Worm (Caenorhabditis elegans) whole organism, L1 larva: Measurements from ENCODE around the gene oac-11.

Source experiments
- C34B4.2 ChIP-seq: sonication (generic microtip); optimal IDR thresholded peaks from 2 replicates; lab custom pipeline; 2017; ENCODE audit warnings: mild to moderate bottlenecking, missing genetic modification characterization, missing compliant biosample characterization
- F16B12.6 ChIP-seq: fragments of 150-350 bp; optimal IDR thresholded peaks from 2 replicates; lab custom pipeline; 2014; ENCODE audit warnings: missing biosample characterization, missing genetic modification characterization
- aly-2 ChIP-seq: fragments of 150-350 bp; optimal IDR thresholded peaks from 2 replicates; lab custom pipeline; 2014; ENCODE audit warnings: missing biosample characterization, missing genetic modification characterization
- blmp-1 ChIP-seq: fragments of 150-350 bp; optimal IDR thresholded peaks from 2 replicates; lab custom pipeline; 2014; ENCODE audit warnings: missing biosample characterization, missing genetic modification characterization
- ceh-63 ChIP-seq: fragments of 200-800 bp; sonication (Bioruptor generic); optimal IDR thresholded peaks from 2 replicates; lab custom pipeline; 2018; ENCODE audit warnings: mild to moderate bottlenecking, missing genetic modification characterization, missing compliant biosample characterization
- ceh-8 ChIP-seq: fragments of 200-800 bp; sonication (Bioruptor generic); optimal IDR thresholded peaks from 2 replicates; lab custom pipeline; 2018; ENCODE audit warnings: mild to moderate bottlenecking, missing genetic modification characterization, moderate library complexity, missing compliant biosample characterization
- dpl-1 ChIP-seq, 3 experiments: fragments of 150-350 bp in 2 of 3; sonication (generic microtip) in 1 of 3; optimal IDR thresholded peaks; 2 replicates each; lab custom pipeline; 2014 to 2017; ENCODE audit warnings: missing biosample characterization in 3 of 3, missing genetic modification characterization in 3 of 3, missing genetic modification reagents in 3 of 3
- dsc-1 ChIP-seq: sonication (generic microtip); optimal IDR thresholded peaks from 2 replicates; lab custom pipeline; 2016; ENCODE audit warnings: mild to moderate bottlenecking, missing genetic modification characterization, missing compliant biosample characterization
- efl-1 ChIP-seq, 4 experiments: fragments of 150-350 bp; optimal IDR thresholded peaks in 3 of 4; peaks in 1 of 4; 1 replicate in 1 of 4; 2 replicates in 3 of 4; lab custom pipeline; 2014; ENCODE audit warnings: missing biosample characterization in 2 of 4, missing genetic modification characterization in 2 of 4, missing genetic modification reagents in 2 of 4
- egl-13 ChIP-seq: sonication (generic microtip); optimal IDR thresholded peaks from 2 replicates; lab custom pipeline; 2016; ENCODE audit warnings: missing genotype, missing genetic modification reagents, missing genetic modification characterization, missing compliant biosample characterization
- ets-5 ChIP-seq: fragments of 200-800 bp; sonication (Bioruptor generic); IDR thresholded peaks from 2 replicates; pipeline ENCODE4 v1.3.6; 2022; ENCODE audit warnings: missing genetic modification characterization, missing compliant biosample characterization
- fkh-8 ChIP-seq: sonication (generic microtip); optimal IDR thresholded peaks from 2 replicates; lab custom pipeline; 2016; ENCODE audit warnings: mild to moderate bottlenecking, missing genetic modification characterization, missing compliant biosample characterization
- grh-1 ChIP-seq: fragments of 200-800 bp; sonication (Bioruptor generic); IDR thresholded peaks from 2 replicates; pipeline ENCODE4 v1.3.6; 2022; ENCODE audit warnings: missing genetic modification reagents, missing genetic modification characterization, missing compliant biosample characterization
- isw-1 ChIP-seq: fragments of 200-800 bp; sonication (Bioruptor generic); IDR thresholded peaks from 2 replicates; pipeline ENCODE4 v1.3.6; 2022; ENCODE audit warnings: missing genetic modification characterization, missing compliant biosample characterization
- jun-1 ChIP-seq: fragments of 150-350 bp; optimal IDR thresholded peaks from 2 replicates; lab custom pipeline; 2014; ENCODE audit warnings: missing biosample characterization, missing genetic modification reagents, missing genetic modification characterization
- lin-14 ChIP-seq: fragments of 200-800 bp; sonication (Bioruptor generic); optimal IDR thresholded peaks from 2 replicates; lab custom pipeline; 2018; ENCODE audit warnings: mild to moderate bottlenecking, missing genetic modification characterization, moderate library complexity, missing compliant biosample characterization
- lin-35 ChIP-seq, 2 experiments: fragments of 150-350 bp; optimal IDR thresholded peaks; 2 replicates each; lab custom pipeline; 2014; ENCODE audit warnings: missing biosample characterization in 2 of 2, missing genetic modification characterization in 2 of 2, missing genetic modification reagents in 2 of 2
- lsy-2 ChIP-seq, 2 experiments: fragments of 150-350 bp; optimal IDR thresholded peaks; 2 replicates each; lab custom pipeline; 2014; ENCODE audit warnings: missing biosample characterization in 2 of 2, missing genetic modification characterization in 2 of 2
- mep-1 ChIP-seq: fragments of 150-350 bp; optimal IDR thresholded peaks from 2 replicates; lab custom pipeline; 2014; ENCODE audit warnings: missing biosample characterization, missing genetic modification characterization
- nhr-12 ChIP-seq: sonication (generic microtip); optimal IDR thresholded peaks from 2 replicates; lab custom pipeline; 2017; ENCODE audit warnings: missing biosample characterization, missing genetic modification characterization
- nhr-19 ChIP-seq: fragments of 200-800 bp; sonication (Bioruptor generic); conservative IDR thresholded peaks from 2 replicates; pipeline ENCODE4 v1.3.6; 2022; ENCODE audit warnings: missing genetic modification characterization, missing compliant biosample characterization
- nhr-20 ChIP-seq: sonication (generic microtip); optimal IDR thresholded peaks from 2 replicates; lab custom pipeline; 2016; ENCODE audit warnings: mild to moderate bottlenecking, missing genetic modification characterization, missing compliant biosample characterization
- nhr-47 ChIP-seq: sonication (generic microtip); optimal IDR thresholded peaks from 2 replicates; lab custom pipeline; 2016; ENCODE audit warnings: mild to moderate bottlenecking, missing genetic modification characterization, moderate library complexity, missing compliant biosample characterization
- nhr-71 ChIP-seq: sonication (generic microtip); optimal IDR thresholded peaks from 2 replicates; lab custom pipeline; 2016; ENCODE audit warnings: mild to moderate bottlenecking, missing genetic modification characterization, moderate library complexity, missing compliant biosample characterization
- nhr-85 ChIP-seq: sonication (generic microtip); peaks from one replicate; lab custom pipeline; 2016; ENCODE audit warnings: missing genetic modification characterization, inconsistent platforms, missing compliant biosample characterization
- nhr-90 ChIP-seq: sonication (generic microtip); optimal IDR thresholded peaks from 2 replicates; lab custom pipeline; 2016; ENCODE audit warnings: mild to moderate bottlenecking, missing genetic modification characterization, missing compliant biosample characterization; ENCODE audit not compliant: poor library complexity
- pag-3 ChIP-seq: sonication (generic microtip); optimal IDR thresholded peaks from 2 replicates; lab custom pipeline; 2017; ENCODE audit warnings: missing genetic modification characterization, mild to moderate bottlenecking, missing compliant biosample characterization, antibody characterized with exemption, borderline replicate concordance; ENCODE audit not compliant: insufficient read depth
- pqm-1 ChIP-seq: sonication (generic microtip); optimal IDR thresholded peaks from 3 replicates; lab custom pipeline; 2017; ENCODE audit warnings: missing biosample characterization, missing genetic modification characterization
- rnt-1 ChIP-seq: sonication (generic microtip); optimal IDR thresholded peaks from 2 replicates; lab custom pipeline; 2016; ENCODE audit warnings: mild to moderate bottlenecking, missing genetic modification characterization, moderate library complexity, missing compliant biosample characterization
- snu-23 ChIP-seq: sonication (generic microtip); optimal IDR thresholded peaks from 2 replicates; lab custom pipeline; 2016; ENCODE audit warnings: missing genetic modification characterization, missing compliant biosample characterization
- sox-4 ChIP-seq: sonication (generic microtip); optimal IDR thresholded peaks from 2 replicates; lab custom pipeline; 2016; ENCODE audit warnings: missing genetic modification characterization, missing compliant biosample characterization
- swsn-7 ChIP-seq: sonication (generic microtip); optimal IDR thresholded peaks from 2 replicates; lab custom pipeline; 2016; ENCODE audit warnings: missing genetic modification characterization, missing compliant biosample characterization
- tbx-2 ChIP-seq: sonication (generic microtip); optimal IDR thresholded peaks from 2 replicates; lab custom pipeline; 2016; ENCODE audit warnings: missing genetic modification characterization, missing compliant biosample characterization
- unc-62 ChIP-seq: fragments of 150-350 bp; optimal IDR thresholded peaks from 2 replicates; lab custom pipeline; 2014; ENCODE audit warnings: missing biosample characterization, missing genetic modification reagents, missing genetic modification characterization
- unc-86 ChIP-seq: sonication (generic microtip); optimal IDR thresholded peaks from 2 replicates; lab custom pipeline; 2016; ENCODE audit warnings: missing genetic modification characterization, missing compliant biosample characterization
- xbp-1 ChIP-seq: sonication (generic microtip); optimal IDR thresholded peaks from 2 replicates; lab custom pipeline; 2016; ENCODE audit warnings: missing genetic modification characterization, missing compliant biosample characterization
- ztf-11 ChIP-seq, 2 experiments: sonication (generic microtip); optimal IDR thresholded peaks; 2 replicates each; lab custom pipeline; 2016 to 2017; ENCODE audit warnings: missing genetic modification characterization in 2 of 2, missing biosample characterization in 1 of 2, missing compliant biosample characterization in 1 of 2

Gene oac-11

ce11 chrII:3832383-3832782 is 28.3 kb downstream of the oac-11 start, which contains the start of gene F54D10.9:
TSS of gene F54D10.9 (minus strand) at chrII:3832483.
- no peak for TF ChIP-seq nhr-71
- no peak for TF ChIP-seq ceh-63
- peak; percentile 26 for TF ChIP-seq blmp-1 (tag; lab: Kevin White, UChicago)

DNA sequence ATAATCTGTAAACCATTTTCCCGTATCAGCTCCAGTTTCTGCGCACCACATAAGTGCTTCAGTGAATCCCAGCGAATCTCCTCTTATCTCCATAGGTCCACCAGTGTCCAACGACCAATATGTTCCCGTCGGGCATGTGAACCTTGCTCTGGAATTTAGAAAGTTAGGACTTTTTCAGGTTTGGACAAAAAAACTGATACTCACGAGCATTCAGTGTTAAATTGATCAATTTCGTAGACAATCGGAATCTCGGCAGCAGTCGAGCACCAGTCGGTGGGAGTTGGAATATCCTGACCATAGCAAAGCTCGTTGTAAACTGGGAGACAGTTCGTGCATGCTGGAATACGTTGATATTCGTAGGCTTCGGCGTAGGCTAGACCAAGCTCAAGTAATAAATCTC is 31.1 kb downstream of the oac-11 start:
- TF ChIP-seq xbp-1 (tag; lab: Kevin White, UChicago) (no peak), ztf-11 (tag; optimal IDR thresholded peaks at IDR 0.05; lab: Kevin White, UChicago) (no peak), nhr-12 (tag; lab: Kevin White, UChicago) (no peak), grh-1 (GFP tag; lab: Robert Waterston, UW) (no peak), ets-5 (no peak), pqm-1 (no peak), aly-2 (no peak), nhr-90 (tag; lab: Kevin White, UChicago) (no peak), sox-4 (no peak), ceh-8 (GFP tag; lab: Kevin White, UChicago) (no peak), pag-3 (tag; lab: Kevin White, UChicago) (no peak)

DNA sequence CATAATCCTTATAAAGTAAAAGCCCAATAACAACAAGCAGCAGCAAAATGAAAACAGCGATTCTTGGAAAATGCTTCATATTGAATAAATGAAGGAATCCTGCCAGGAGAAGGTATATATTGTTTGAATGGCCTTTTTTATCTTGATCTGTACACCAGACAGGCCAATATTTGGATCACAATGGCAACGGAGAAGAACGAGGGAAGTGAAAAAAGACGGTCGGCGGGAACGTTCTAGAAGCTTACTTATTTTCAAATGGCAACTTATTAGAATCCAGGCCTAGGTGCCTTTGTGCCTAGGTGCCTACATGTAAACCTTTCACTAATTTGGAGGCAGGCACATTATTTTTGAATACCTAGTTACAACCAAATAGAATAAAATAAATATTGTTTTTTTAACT is 32.9 kb downstream of the oac-11 start, which contains the start of gene F54D10.8:
TSS of gene F54D10.8 (minus strand) at position 101 of the 400 bp plus-strand sequence.
- TF ChIP-seq unc-62 (GFP tag; lab: Kevin White, UChicago) (no peak), nhr-47 (tag; lab: Kevin White, UChicago) (no peak), C34B4.2 (tag; lab: Kevin White, UChicago) (no peak), jun-1 (tag; lab: Kevin White, UChicago) (no peak)
- TF ChIP-seq, all 84 proteins: peak for 0

DNA sequence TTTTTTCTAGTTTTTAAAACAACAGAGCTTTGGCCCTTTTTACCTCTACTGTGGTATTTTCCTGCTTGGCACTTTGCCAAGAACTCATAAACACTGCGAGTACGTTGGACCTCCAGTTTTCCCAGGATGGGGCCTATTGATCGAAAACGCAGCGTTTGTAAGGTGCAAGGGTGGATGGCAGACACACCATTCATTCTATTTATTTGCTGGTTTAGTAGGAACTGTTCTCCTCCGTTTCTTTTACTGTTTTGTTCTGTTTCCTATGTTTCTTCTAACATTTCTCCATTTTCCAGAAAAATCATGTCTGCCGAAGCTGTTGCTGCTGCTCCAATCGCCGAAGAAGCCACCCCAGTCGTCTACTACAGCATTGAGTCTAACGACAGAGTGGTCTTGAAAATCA is 36.9 kb downstream of the oac-11 start, which contains the start of gene skr-15:
TSS of gene skr-15 (plus strand) at position 301 of the 400 bp plus-strand sequence.
- TF ChIP-seq C34B4.2 (tag; lab: Kevin White, UChicago), result no peak

DNA sequence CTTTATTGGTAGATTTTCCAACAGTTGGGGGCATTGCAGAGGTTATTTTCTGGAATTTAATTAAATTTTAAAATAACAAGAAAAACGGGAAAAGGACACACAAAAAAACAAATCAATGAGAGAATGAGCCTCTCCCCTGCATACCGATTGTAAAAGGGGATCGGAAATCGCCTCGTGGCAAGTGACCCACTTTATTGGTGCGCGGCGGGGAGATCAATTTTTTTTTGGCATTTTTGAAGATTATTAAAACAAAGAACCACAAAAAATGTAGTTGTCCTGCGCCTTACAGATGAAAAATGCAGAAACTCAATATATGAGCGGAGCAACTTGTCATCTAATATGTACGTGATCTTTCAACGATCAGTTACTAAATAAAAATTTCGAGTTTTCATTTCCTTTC is 39.5 kb downstream of the oac-11 start, which contains the start of gene F54D10.7:
TSS of gene F54D10.7 (minus strand) at position 49 of the 400 bp plus-strand sequence.
- TF ChIP-seq efl-1 (optimal IDR thresholded peaks at IDR 0.05; lab: Kevin White, UChicago) (no peak), efl-1 (GFP tag; optimal IDR thresholded peaks at IDR 0.05 in 1 of 2; lab: Kevin White, UChicago) (peak in 1 of 2 experiments; percentile 58), unc-62 (GFP tag; lab: Kevin White, UChicago) (no peak)
- TF ChIP-seq, all 84 proteins: peak for 1

DNA sequence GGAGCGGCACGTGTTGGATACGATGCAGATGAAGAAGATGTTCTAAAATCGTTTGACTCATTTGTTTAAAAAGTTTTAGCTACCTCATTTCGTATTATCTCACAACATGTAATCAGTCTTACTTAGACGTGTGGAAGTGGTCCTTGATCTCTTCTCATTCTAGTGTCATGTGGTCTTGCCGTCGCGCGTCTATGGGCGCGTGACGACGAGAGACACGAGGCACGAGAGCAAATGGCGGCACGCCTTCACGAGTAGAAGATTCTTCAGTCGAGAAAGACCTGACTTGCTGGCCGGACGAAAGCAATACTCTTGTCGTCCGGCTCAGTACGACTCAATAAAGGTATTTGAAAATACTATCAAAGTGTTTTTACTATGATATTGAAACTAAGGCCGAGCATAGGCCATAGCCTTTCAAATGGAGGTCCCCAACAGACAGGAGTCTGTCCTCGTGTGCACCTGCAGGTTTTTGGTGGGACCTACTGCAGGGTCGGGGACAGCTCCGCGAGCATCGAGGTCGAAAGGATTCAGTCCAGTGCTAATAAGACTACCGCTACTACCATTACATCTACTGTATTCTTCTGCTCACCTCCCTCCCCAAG is 44.4 kb downstream of the oac-11 start, which contains the start of gene fbxa-24:
TSS of gene fbxa-24 (plus strand) at position 276 of the 599 bp plus-strand sequence.
- TF ChIP-seq rnt-1 (tag; lab: Kevin White, UChicago) (peak; percentile 7), tbx-2 (peak; percentile 31), mep-1 (peak; percentile 38), xbp-1 (tag; lab: Kevin White, UChicago) (peak; percentile 4), nhr-20 (tag; lab: Kevin White, UChicago) (peak; percentile 34), dpl-1 (GFP tag; optimal IDR thresholded peaks at IDR 0.05; lab: Kevin White, UChicago) (peak in 1 of 3 experiments; percentile 34), snu-23 (peak; percentile 30), nhr-71 (peak; percentile 57), lin-35 (GFP tag; optimal IDR thresholded peaks at IDR 0.05; lab: Kevin White, UChicago) (peak in 1 of 2 experiments; percentile 6), F16B12.6 (tag; lab: Kevin White, UChicago) (peak; percentile 6), unc-86 (peak; percentile 23), isw-1 (peak; percentile 27), efl-1 (optimal IDR thresholded peaks at IDR 0.05; lab: Kevin White, UChicago) (peak; percentile 41 to 55), efl-1 (GFP tag; optimal IDR thresholded peaks at IDR 0.05 in 1 of 2; lab: Kevin White, UChicago) (peak; percentile 22 to 50), nhr-19 (GFP tag; lab: Robert Waterston, UW) (peak; percentile 58), egl-13 (tag; lab: Kevin White, UChicago) (peak; percentile 6), nhr-47 (tag; lab: Kevin White, UChicago) (peak; percentile 37), dsc-1 (peak; percentile 9), fkh-8 (tag; lab: Kevin White, UChicago) (peak; percentile 72), swsn-7 (tag; lab: Kevin White, UChicago) (peak; percentile 33), lin-14 (GFP tag; lab: Kevin White, UChicago) (peak; percentile 77), lsy-2 (tag; optimal IDR thresholded peaks at IDR 0.05; lab: Kevin White, UChicago) (peak; percentile 30 to 46), nhr-85 (tag; lab: Kevin White, UChicago) (peak; percentile 65)
